Fruit fly (Drosophila melanogaster) whole organism, wandering third instar larva: ENCODE results near the gene AP-2alpha.
"Not testable (repeated sequence)": the region's sequence is repeated elsewhere in the genome, so short reads cannot be mapped to it uniquely, and the experiment has no call there.

ENCODE experiments used
- Hr78 ChIP-seq: fragments of >200 bp; optimal IDR thresholded peaks from 2 replicates; lab custom pipeline; 2017; ENCODE audit warnings: missing biosample characterization, missing genetic modification characterization
- br ChIP-seq: fragments of 200-800 bp; sonication (Bioruptor generic); optimal IDR thresholded peaks from 2 replicates; lab custom pipeline; 2016; ENCODE audit warnings: missing biosample characterization, missing genetic modification characterization
- jim ChIP-seq: fragments of 175-275, 200-325 bp; sonication (Bioruptor generic); optimal IDR thresholded peaks from 2 replicates; lab custom pipeline; 2016; ENCODE audit warnings: missing biosample characterization, mild to moderate bottlenecking, missing genetic modification characterization
- psq ChIP-seq: fragments of 200-800 bp; sonication (Bioruptor generic); optimal IDR thresholded peaks from 3 replicates; lab custom pipeline; 2017; ENCODE audit warnings: missing biosample characterization, mild to moderate bottlenecking, missing genetic modification characterization, moderate library complexity
- sv ChIP-seq: fragments of 200-800 bp; sonication (Bioruptor generic); optimal IDR thresholded peaks from 3 replicates; lab custom pipeline; 2016; ENCODE audit warnings: missing biosample characterization, missing genetic modification characterization
- usp ChIP-seq: fragments of >200 bp; optimal IDR thresholded peaks from 2 replicates; lab custom pipeline; 2017; ENCODE audit warnings: missing biosample characterization, missing genetic modification characterization

dm6 chr2L:455274-455673 lies 40.7 kb upstream of the AP-2alpha start, which contains the start of gene CG4133:
- TF ChIP-seq usp (GFP tag; lab: Kevin White, UChicago); jim; psq (GFP tag; lab: Kevin White, UChicago); br (GFP tag; lab: Kevin White, UChicago); Hr78 (GFP tag; lab: Kevin White, UChicago); sv (GFP tag; lab: Kevin White, UChicago): not testable (repeated sequence)
